ENCODE assay signal across 4 worm cellular contexts in genomic region chrX:11969554-11969953, ce11.
A peak's percentile ranks its signal among the peaks of the same experiment; 100 is the strongest.
TF ChIP-seq lines count a peak whose summit lies in the region.

No protein-coding gene starts in this region.

TF ChIP-seq in whole organism, L1 larva, 84 proteins besides CTCF, POLR2A, EP300 and RAD21:
- no peak for TF ChIP-seq nhr-28 (tag; optimal IDR thresholded peaks at IDR 0.05; lab: Kevin White, UChicago)
- no peak for TF ChIP-seq fos-1 (tag; optimal IDR thresholded peaks at IDR 0.05; lab: Kevin White, UChicago)
- TF ChIP-seq skn-1 (tag; optimal IDR thresholded peaks at IDR 0.05; lab: Kevin White, UChicago) = no peak
- no peak for TF ChIP-seq unc-130 (tag; optimal IDR thresholded peaks at IDR 0.05; lab: Kevin White, UChicago)
- no peak for TF ChIP-seq mep-1 (tag; optimal IDR thresholded peaks at IDR 0.05; lab: Kevin White, UChicago)
- no peak for TF ChIP-seq efl-1 (optimal IDR thresholded peaks at IDR 0.05; lab: Kevin White, UChicago)
- peak in 1 of 2 experiments; percentile 19 for TF ChIP-seq efl-1 (GFP tag; optimal IDR thresholded peaks at IDR 0.05 in 1 of 2; lab: Kevin White, UChicago)
- TF ChIP-seq nhr-85 (tag; lab: Kevin White, UChicago) = peak; percentile 60

TF ChIP-seq in whole organism, L3 larva, 47 proteins besides CTCF, POLR2A, EP300 and RAD21:
- peak; percentile 34 for TF ChIP-seq elt-2 (tag; optimal IDR thresholded peaks at IDR 0.05; lab: Kevin White, UChicago)
- no peak for TF ChIP-seq sea-2 (GFP tag; optimal IDR thresholded peaks at IDR 0.05; lab: Kevin White, UChicago)
- TF ChIP-seq pqm-1 (tag; optimal IDR thresholded peaks at IDR 0.05; lab: Kevin White, UChicago) = peak; percentile 37
TF ChIP-seq in whole organism, L3 larva: peak in this region for 2.

TF ChIP-seq in whole organism, L4 larva, 104 proteins besides CTCF, POLR2A, EP300 and RAD21:
- TF ChIP-seq unc-62 (GFP tag; optimal IDR thresholded peaks at IDR 0.05 in 1 of 2; lab: Kevin White, UChicago) = no peak
- TF ChIP-seq unc-62 (tag; optimal IDR thresholded peaks at IDR 0.05; lab: Kevin White, UChicago) = no peak
- peak; percentile 33 for TF ChIP-seq nhr-28 (tag; optimal IDR thresholded peaks at IDR 0.05; lab: Kevin White, UChicago)
- peak; percentile 21; the same call in 1 of the 2 replicates for TF ChIP-seq dmd-6 (GFP tag; IDR thresholded peaks at IDR 0.05; lab: Robert Waterston, UW)
- peak; percentile 15 for TF ChIP-seq dve-1 (tag; optimal IDR thresholded peaks at IDR 0.05; lab: Kevin White, UChicago; ENCODE audit: insufficient read depth)
- 0 out of 2 replicates have a peak, but pooled peaks have one; percentile 29 for TF ChIP-seq tra-1 (GFP tag; IDR thresholded peaks at IDR 0.05; lab: Robert Waterston, UW)
- TF ChIP-seq hif-1 (tag; optimal IDR thresholded peaks at IDR 0.05; lab: Kevin White, UChicago) = peak in 1 of 2 experiments; percentile 99
- 0 out of 2 replicates have a peak, but pooled peaks have one; percentile 27 for TF ChIP-seq zfp-3 (GFP tag; conservative IDR thresholded peaks at IDR 0.05; lab: Robert Waterston, UW)
- TF ChIP-seq mdt-29 (GFP tag; IDR thresholded peaks at IDR 0.05; lab: Robert Waterston, UW) = peak; percentile 41; the same call in 1 of the 2 replicates
- TF ChIP-seq hlh-11 (tag; optimal IDR thresholded peaks at IDR 0.05; lab: Kevin White, UChicago) = peak; percentile 7
- peak; percentile 99 for TF ChIP-seq aha-1 (tag; lab: Kevin White, UChicago)
- no peak for TF ChIP-seq daf-16 (GFP tag; optimal IDR thresholded peaks at IDR 0.05; lab: Kevin White, UChicago)
- TF ChIP-seq daf-16 (tag; optimal IDR thresholded peaks at IDR 0.05; lab: Kevin White, UChicago) = peak; percentile 14
- no peak for TF ChIP-seq Y75B8A.6 (GFP tag; IDR thresholded peaks at IDR 0.05; lab: Robert Waterston, UW)
- no peak for TF ChIP-seq jun-1 (tag; optimal IDR thresholded peaks at IDR 0.05; lab: Kevin White, UChicago)
- no peak for TF ChIP-seq duxl-1 (tag; optimal IDR thresholded peaks at IDR 0.05; lab: Kevin White, UChicago; ENCODE audit: poor library complexity)

TF ChIP-seq in whole organism, young adult, 124 proteins besides CTCF, POLR2A, EP300 and RAD21:
- TF ChIP-seq K11D2.4 (GFP tag; IDR thresholded peaks at IDR 0.05; lab: Robert Waterston, UW) = peak; percentile 29; the same call in 1 of the 2 replicates
- TF ChIP-seq lin-40 (tag; optimal IDR thresholded peaks at IDR 0.05; lab: Kevin White, UChicago) = no peak
- no peak for TF ChIP-seq madf-8 (GFP tag; conservative IDR thresholded peaks at IDR 0.05; lab: Robert Waterston, UW)
TF ChIP-seq in whole organism, young adult: peak in this region for 1.
